Worm (Caenorhabditis elegans) whole organism, mixed stage, embryonic: ENCODE results near the gene mut-7.

ENCODE experiments used
- ces-1 ChIP-seq: fragments of 150-350 bp; optimal IDR thresholded peaks from 2 replicates; lab custom pipeline; 2014; ENCODE audit warnings: missing biosample characterization, missing genetic modification reagents, missing genetic modification characterization
- elt-3 ChIP-seq: fragments of 150-350 bp; optimal IDR thresholded peaks from 2 replicates; lab custom pipeline; 2014; ENCODE audit warnings: missing biosample characterization, missing genetic modification characterization
- lin-13 ChIP-seq: fragments of 150-350 bp; optimal IDR thresholded peaks from 2 replicates; lab custom pipeline; 2014; ENCODE audit warnings: missing biosample characterization, missing genetic modification characterization
- lin-32 ChIP-seq: fragments of 200-800 bp; sonication (Bioruptor generic); optimal IDR thresholded peaks from 2 replicates; lab custom pipeline; 2018; ENCODE audit warnings: mild to moderate bottlenecking, missing genetic modification characterization, missing compliant biosample characterization
- nhr-237 ChIP-seq: fragments of 150-350 bp; optimal IDR thresholded peaks from 2 replicates; lab custom pipeline; 2014; ENCODE audit warnings: missing biosample characterization, missing genetic modification characterization
- nhr-76 ChIP-seq: sonication (generic microtip); optimal IDR thresholded peaks from 2 replicates; lab custom pipeline; 2017; ENCODE audit warnings: missing biosample characterization, missing genetic modification characterization
- snpc-4 ChIP-seq: fragments of 150-350 bp; optimal IDR thresholded peaks from 2 replicates; lab custom pipeline; 2014; ENCODE audit warnings: missing biosample characterization, missing genetic modification characterization
- unc-39 ChIP-seq: fragments of 150-350 bp; optimal IDR thresholded peaks from 2 replicates; lab custom pipeline; 2014; ENCODE audit warnings: missing biosample characterization, missing genetic modification characterization
- unc-62 ChIP-seq: fragments of 150-350 bp; optimal IDR thresholded peaks from 2 replicates; lab custom pipeline; 2014; ENCODE audit warnings: missing biosample characterization, missing genetic modification reagents, missing genetic modification characterization

DNA sequence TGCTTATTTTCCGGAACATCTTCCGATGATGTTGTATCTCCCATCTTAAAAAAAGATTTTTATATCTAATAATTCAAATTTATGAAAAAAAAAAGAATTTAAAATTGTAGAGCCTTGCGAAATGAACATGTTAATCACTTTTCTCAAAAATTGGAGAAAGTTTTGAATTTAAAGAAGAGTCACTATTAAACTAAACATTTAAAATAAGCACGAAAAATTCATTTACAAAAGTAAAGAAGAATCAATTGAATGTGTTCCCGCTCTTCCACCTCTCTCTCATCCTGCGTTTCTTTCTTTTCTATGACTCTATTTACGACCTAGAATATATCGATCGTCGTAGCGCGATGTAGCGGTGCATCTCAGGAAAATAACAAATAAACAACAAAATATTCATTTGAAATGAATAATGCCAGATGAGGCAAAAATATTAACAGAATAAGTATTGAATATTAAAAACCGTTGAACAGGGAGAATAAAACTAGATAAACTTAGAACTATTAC lies 3.5 kb downstream of the mut-7 start, which contains the start of gene ZK1098.3:
- TF ChIP-seq elt-3 (tag; lab: Kevin White, UChicago) (no peak), unc-62 (GFP tag; lab: Kevin White, UChicago) (no peak), lin-13 (no peak), unc-39 (tag; lab: Kevin White, UChicago) (no peak), nhr-76 (tag; lab: Kevin White, UChicago) (no peak), lin-32 (GFP tag; lab: Kevin White, UChicago) (no peak), snpc-4 (tag; lab: Kevin White, UChicago) (no peak), ces-1 (GFP tag; lab: Kevin White, UChicago) (peak; percentile 65), nhr-237 (tag; lab: Kevin White, UChicago) (no peak)
